Worm (Caenorhabditis elegans) whole organism, late embryonic: ENCODE results near the gene srv-32.

Experiments
- C38D4.7 ChIP-seq: fragments of 200-800 bp; sonication (Bioruptor generic); optimal IDR thresholded peaks from 2 replicates; lab custom pipeline; 2018; ENCODE audit warnings: mild to moderate bottlenecking, missing genetic modification characterization, moderate library complexity, missing compliant biosample characterization
- T23F11.4 ChIP-seq: fragments of 200-800 bp; sonication (Bioruptor generic); optimal IDR thresholded peaks from 2 replicates; lab custom pipeline; 2018; ENCODE audit warnings: mild to moderate bottlenecking, missing genetic modification characterization, missing compliant biosample characterization
- ahr-1 ChIP-seq: sonication (generic microtip); optimal IDR thresholded peaks from 2 replicates; lab custom pipeline; 2016; ENCODE audit warnings: missing genetic modification characterization, missing compliant biosample characterization
- ceh-14 ChIP-seq: sonication (generic microtip); optimal IDR thresholded peaks from 2 replicates; lab custom pipeline; 2016; ENCODE audit warnings: missing genotype, missing genetic modification characterization, missing compliant biosample characterization
- ceh-2 ChIP-seq: sonication (generic microtip); optimal IDR thresholded peaks from 2 replicates; lab custom pipeline; 2016; ENCODE audit warnings: missing genotype, missing genetic modification characterization, missing compliant biosample characterization
- ceh-22 ChIP-seq: sonication (generic microtip); optimal IDR thresholded peaks from 2 replicates; lab custom pipeline; 2017; ENCODE audit warnings: missing biosample characterization, missing genetic modification characterization
- ceh-24 ChIP-seq: sonication (generic microtip); optimal IDR thresholded peaks from 2 replicates; lab custom pipeline; 2016; ENCODE audit warnings: mild to moderate bottlenecking, missing genetic modification characterization, missing compliant biosample characterization
- ceh-30 ChIP-seq: fragments of 150-350 bp; optimal IDR thresholded peaks from 2 replicates; lab custom pipeline; 2014; ENCODE audit warnings: missing biosample characterization, missing genetic modification characterization
- ceh-34 ChIP-seq: sonication (generic microtip); optimal IDR thresholded peaks from 2 replicates; lab custom pipeline; 2016; ENCODE audit warnings: mild to moderate bottlenecking, missing genetic modification characterization, missing compliant biosample characterization
- ceh-45 ChIP-seq: fragments of 200-800 bp; sonication (Bioruptor generic); IDR thresholded peaks from 2 replicates; pipeline ENCODE4 v1.3.6; 2022; ENCODE audit warnings: missing genetic modification reagents, missing genetic modification characterization, missing compliant biosample characterization
- ceh-48 ChIP-seq: sonication (generic microtip); optimal IDR thresholded peaks from 2 replicates; lab custom pipeline; 2016; ENCODE audit warnings: missing genetic modification characterization, inconsistent platforms, missing compliant biosample characterization
- ceh-6 ChIP-seq: fragments of 200-800 bp; sonication (Bioruptor generic); optimal IDR thresholded peaks from 2 replicates; lab custom pipeline; 2018; ENCODE audit warnings: mild to moderate bottlenecking, missing genetic modification characterization, missing compliant biosample characterization
- ceh-9 ChIP-seq: sonication (generic microtip); optimal IDR thresholded peaks from 2 replicates; lab custom pipeline; 2016; ENCODE audit warnings: mild to moderate bottlenecking, missing genetic modification characterization, inconsistent platforms, missing compliant biosample characterization
- che-1 ChIP-seq: sonication (generic microtip); optimal IDR thresholded peaks from 2 replicates; lab custom pipeline; 2016; ENCODE audit warnings: mild to moderate bottlenecking, missing genetic modification characterization, missing compliant biosample characterization
- dmd-4 ChIP-seq: sonication (generic microtip); optimal IDR thresholded peaks from 2 replicates; lab custom pipeline; 2016; ENCODE audit warnings: borderline replicate concordance, missing genetic modification characterization, missing compliant biosample characterization
- elt-2 ChIP-seq: sonication (generic microtip); optimal IDR thresholded peaks from 2 replicates; lab custom pipeline; 2016; ENCODE audit warnings: missing genetic modification reagents, missing genetic modification characterization, missing compliant biosample characterization
- elt-4 ChIP-seq: sonication (generic microtip); optimal IDR thresholded peaks from 2 replicates; lab custom pipeline; 2016; ENCODE audit warnings: missing genetic modification characterization, missing compliant biosample characterization
- fax-1 ChIP-seq: sonication (generic microtip); optimal IDR thresholded peaks from 2 replicates; lab custom pipeline; 2016; ENCODE audit warnings: missing genotype, missing genetic modification characterization, missing compliant biosample characterization
- fkh-10 ChIP-seq: fragments of 150-350 bp; optimal IDR thresholded peaks from 2 replicates; lab custom pipeline; 2014; ENCODE audit warnings: missing biosample characterization, missing genetic modification reagents, missing genetic modification characterization
- fkh-6 ChIP-seq: sonication (generic microtip); optimal IDR thresholded peaks from 2 replicates; lab custom pipeline; 2016; ENCODE audit warnings: missing genetic modification characterization, missing compliant biosample characterization
- hlh-13 ChIP-seq: fragments of 200-800 bp; sonication (Bioruptor generic); optimal IDR thresholded peaks from 2 replicates; lab custom pipeline; 2018; ENCODE audit warnings: mild to moderate bottlenecking, missing genetic modification characterization, missing compliant biosample characterization
- hlh-6 ChIP-seq: sonication (generic microtip); optimal IDR thresholded peaks from 2 replicates; lab custom pipeline; 2016; ENCODE audit warnings: missing genotype, missing genetic modification characterization, missing compliant biosample characterization
- hlh-8 ChIP-seq: sonication (generic microtip); optimal IDR thresholded peaks from 2 replicates; lab custom pipeline; 2016; ENCODE audit warnings: missing genotype, missing genetic modification characterization, missing compliant biosample characterization
- lim-6 ChIP-seq: sonication (generic microtip); optimal IDR thresholded peaks from 2 replicates; lab custom pipeline; 2016; ENCODE audit warnings: missing genetic modification characterization, missing compliant biosample characterization
- mec-3 ChIP-seq: sonication (generic microtip); optimal IDR thresholded peaks from 2 replicates; lab custom pipeline; 2016; ENCODE audit warnings: borderline replicate concordance, missing genetic modification characterization, missing compliant biosample characterization
- nfya-1 ChIP-seq: sonication (generic microtip); optimal IDR thresholded peaks from 2 replicates; lab custom pipeline; 2017; ENCODE audit warnings: missing genetic modification characterization, mild to moderate bottlenecking, missing compliant biosample characterization, antibody characterized with exemption, moderate library complexity
- nhr-11 ChIP-seq: fragments of 150-350 bp; optimal IDR thresholded peaks from 2 replicates; lab custom pipeline; 2014; ENCODE audit warnings: missing biosample characterization, missing genetic modification characterization
- odd-2 ChIP-seq: sonication (generic microtip); optimal IDR thresholded peaks from 2 replicates; lab custom pipeline; 2017; ENCODE audit warnings: antibody characterized with exemption, mild to moderate bottlenecking, missing genetic modification characterization, missing compliant biosample characterization
- pag-3 ChIP-seq: sonication (generic microtip); optimal IDR thresholded peaks from 2 replicates; lab custom pipeline; 2016; ENCODE audit warnings: missing compliant biosample characterization, missing genetic modification characterization, borderline replicate concordance
- pat-9 ChIP-seq: fragments of 200-800 bp; sonication (Bioruptor generic); optimal IDR thresholded peaks from 2 replicates; lab custom pipeline; 2018; ENCODE audit warnings: mild to moderate bottlenecking, missing genetic modification characterization, moderate library complexity, missing compliant biosample characterization
- pax-1 ChIP-seq: fragments of 150-350 bp; optimal IDR thresholded peaks from 2 replicates; lab custom pipeline; 2014; ENCODE audit warnings: missing biosample characterization, missing genetic modification characterization
- pha-2 ChIP-seq: sonication (generic microtip); optimal IDR thresholded peaks from 2 replicates; lab custom pipeline; 2017; ENCODE audit warnings: mild to moderate bottlenecking, missing genetic modification characterization, missing compliant biosample characterization
- pha-4 ChIP-seq: fragments of 150-350 bp; optimal IDR thresholded peaks from 2 replicates; lab custom pipeline; 2018; ENCODE audit warnings: missing biosample characterization, missing genetic modification reagents, missing genetic modification characterization
- pqm-1 ChIP-seq: sonication (generic microtip); optimal IDR thresholded peaks from 2 replicates; lab custom pipeline; 2016; ENCODE audit warnings: missing genetic modification characterization, missing compliant biosample characterization
- pros-1 ChIP-seq: fragments of 150-350 bp; optimal IDR thresholded peaks from 2 replicates; lab custom pipeline; 2014; ENCODE audit warnings: missing biosample characterization, missing genetic modification reagents, missing genetic modification characterization
- sox-2 ChIP-seq: fragments of 200-800 bp; sonication (Bioruptor generic); IDR thresholded peaks from 2 replicates; pipeline ENCODE4 v1.3.6; 2022; ENCODE audit warnings: missing genetic modification reagents, missing genetic modification characterization, missing compliant biosample characterization
- sox-4 ChIP-seq: sonication (generic microtip); optimal IDR thresholded peaks from 2 replicates; lab custom pipeline; 2017; ENCODE audit warnings: mild to moderate bottlenecking, missing genetic modification characterization, inconsistent platforms, missing compliant biosample characterization
- syd-9 ChIP-seq: sonication (generic microtip); optimal IDR thresholded peaks from 2 replicates; lab custom pipeline; 2016; ENCODE audit warnings: mild to moderate bottlenecking, missing genetic modification characterization, moderate library complexity, missing compliant biosample characterization
- tbx-2 ChIP-seq: sonication (generic microtip); optimal IDR thresholded peaks from 2 replicates; lab custom pipeline; 2016; ENCODE audit warnings: missing genetic modification characterization, missing compliant biosample characterization
- tbx-7 ChIP-seq: sonication (generic microtip); optimal IDR thresholded peaks from 2 replicates; lab custom pipeline; 2016; ENCODE audit warnings: missing genotype, missing genetic modification characterization, missing compliant biosample characterization
- ttx-3 ChIP-seq: sonication (generic microtip); optimal IDR thresholded peaks from 2 replicates; lab custom pipeline; 2016; ENCODE audit warnings: missing genetic modification reagents, missing genetic modification characterization, missing compliant biosample characterization
- unc-3 ChIP-seq, 2 experiments: fragments of 200-800 bp in 1 of 2; sonication (Bioruptor generic) in 1 of 2; sonication (generic microtip) in 1 of 2; conservative IDR thresholded peaks in 1 of 2; optimal IDR thresholded peaks in 1 of 2; 2 replicates each; pipeline versions ENCODE4 v1.3.6 to Lab custom; 2016 to 2022; ENCODE audit warnings: missing compliant biosample characterization in 2 of 2, missing genetic modification characterization in 2 of 2, missing genetic modification reagents in 1 of 2
- unc-42 ChIP-seq: sonication (generic microtip); optimal IDR thresholded peaks from 2 replicates; lab custom pipeline; 2016; ENCODE audit warnings: missing genotype, missing genetic modification characterization, missing compliant biosample characterization
- unc-55 ChIP-seq: sonication (generic microtip); optimal IDR thresholded peaks from 2 replicates; lab custom pipeline; 2017; ENCODE audit warnings: missing biosample characterization, missing genetic modification reagents, missing genetic modification characterization
- unc-86 ChIP-seq: sonication (generic microtip); optimal IDR thresholded peaks from 2 replicates; lab custom pipeline; 2016; ENCODE audit warnings: missing genetic modification characterization, missing compliant biosample characterization
- zip-5 ChIP-seq: sonication (generic microtip); optimal IDR thresholded peaks from 2 replicates; lab custom pipeline; 2016; ENCODE audit warnings: missing genetic modification characterization, missing compliant biosample characterization
- ztf-16 ChIP-seq: sonication (generic microtip); optimal IDR thresholded peaks from 2 replicates; lab custom pipeline; 2017; ENCODE audit warnings: missing genetic modification characterization, missing compliant biosample characterization

Gene srv-32

DNA sequence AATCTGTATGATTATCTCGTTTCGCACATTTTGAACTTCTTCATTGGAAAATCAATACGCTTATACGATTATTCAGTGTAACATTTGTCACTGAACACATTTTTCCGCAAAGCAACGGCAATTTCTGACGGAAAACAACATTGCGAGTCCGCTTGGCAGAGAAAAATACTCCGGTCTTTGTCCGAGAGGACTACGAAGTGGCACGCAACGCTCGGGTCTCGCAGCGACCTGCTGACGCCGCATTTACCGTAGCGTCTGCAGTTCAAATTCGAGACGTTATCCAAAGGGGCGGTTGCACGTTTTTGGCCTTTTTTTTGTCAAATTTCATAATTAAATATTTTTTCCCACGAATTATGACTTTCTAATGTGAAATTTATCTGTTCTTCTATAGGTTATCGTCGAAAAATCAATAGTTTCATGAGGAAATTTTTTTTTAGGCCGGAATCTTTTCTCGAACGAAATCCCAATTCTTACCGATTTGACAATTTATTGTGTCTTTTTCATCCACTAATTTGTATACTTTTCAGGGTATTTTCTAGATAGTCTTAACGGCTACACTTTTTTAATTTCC, 41.7 kb upstream of the srv-32 start, which contains the start of gene sqd-1 (continued):
- TF ChIP-seq ceh-2 (tag; lab: Kevin White, UChicago) (peak; percentile 55), elt-2 (peak; percentile 54), zip-5 (tag; lab: Kevin White, UChicago) (no peak), ceh-24 (tag; lab: Kevin White, UChicago) (no peak), lim-6 (tag; lab: Kevin White, UChicago) (no peak), ceh-30 (peak; percentile 16), pat-9 (peak; percentile 31), pqm-1 (tag; lab: Kevin White, UChicago) (no peak), che-1 (tag; lab: Kevin White, UChicago) (peak; percentile 52), ceh-6 (GFP tag; lab: Kevin White, UChicago) (peak; percentile 26), fkh-10 (GFP tag; lab: Kevin White, UChicago) (peak; percentile 28), unc-3 (GFP tag; conservative IDR thresholded peaks at IDR 0.05; lab: Robert Waterston, UW) (no peak), unc-3 (tag; optimal IDR thresholded peaks at IDR 0.05; lab: Kevin White, UChicago) (no peak), ceh-48 (peak; percentile 54), mec-3 (no peak), nfya-1 (tag; lab: Kevin White, UChicago) (peak; percentile 91), hlh-13 (GFP tag; lab: Kevin White, UChicago) (no peak), odd-2 (tag; lab: Kevin White, UChicago) (no peak), hlh-8 (tag; lab: Kevin White, UChicago) (peak; percentile 21), ceh-14 (no peak), sox-4 (peak; percentile 39), unc-42 (tag; lab: Kevin White, UChicago) (peak; percentile 81), ceh-22 (tag; lab: Kevin White, UChicago) (no peak), C38D4.7 (GFP tag; lab: Kevin White, UChicago) (no peak), dmd-4 (no peak), tbx-7 (tag; lab: Kevin White, UChicago) (no peak), pag-3 (tag; lab: Kevin White, UChicago) (no peak), nhr-11 (tag; lab: Kevin White, UChicago) (no peak), pha-2 (tag; lab: Kevin White, UChicago) (no peak), ceh-9 (tag; lab: Kevin White, UChicago) (no peak), tbx-2 (tag; lab: Kevin White, UChicago) (peak; percentile 83)

DNA sequence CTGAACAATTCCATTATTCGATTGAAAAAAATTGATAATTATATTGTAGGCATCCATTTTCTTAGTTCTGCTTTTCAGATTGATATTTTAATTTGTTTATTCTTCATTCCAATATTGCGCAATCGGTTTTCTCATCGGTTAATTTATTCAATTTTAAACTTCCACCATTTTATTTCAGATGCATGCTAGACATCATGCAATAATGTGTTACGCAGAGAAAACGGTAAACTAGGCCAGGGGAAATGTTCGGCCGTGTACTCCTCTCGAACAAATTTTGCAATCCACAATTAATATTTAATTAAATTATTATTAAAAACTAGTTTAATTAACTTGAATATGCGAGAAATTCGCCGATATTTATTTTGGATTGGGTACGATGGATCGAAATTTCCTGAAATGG, 39.6 kb upstream of the srv-32 start, which contains the start of gene Y73B6BL.29:
Gene Y73B6BL.29, plus strand, starts transcription at position 263 of the 400 bp plus-strand sequence.
- TF ChIP-seq tbx-7 (tag; lab: Kevin White, UChicago) (peak; percentile 86), fkh-6 (no peak), hlh-6 (no peak), unc-86 (tag; lab: Kevin White, UChicago) (peak; percentile 12), pax-1 (tag; lab: Kevin White, UChicago) (peak; percentile 63), elt-2 (peak; percentile 58), dmd-4 (no peak), elt-4 (tag; lab: Kevin White, UChicago) (no peak), unc-42 (tag; lab: Kevin White, UChicago) (peak; percentile 82), ahr-1 (tag; lab: Kevin White, UChicago) (no peak), ceh-22 (tag; lab: Kevin White, UChicago) (no peak), pqm-1 (tag; lab: Kevin White, UChicago) (peak; percentile 69), ceh-6 (GFP tag; lab: Kevin White, UChicago) (no peak), ztf-16 (tag; lab: Kevin White, UChicago) (peak; percentile 17), hlh-8 (tag; lab: Kevin White, UChicago) (peak; percentile 86), che-1 (tag; lab: Kevin White, UChicago) (no peak), fax-1 (tag; lab: Kevin White, UChicago) (peak; percentile 75), pag-3 (tag; lab: Kevin White, UChicago) (no peak), ceh-45 (GFP tag; lab: Robert Waterston, UW) (no peak), pha-4 (tag; lab: Kevin White, UChicago) (no peak), odd-2 (tag; lab: Kevin White, UChicago) (no peak), syd-9 (tag; lab: Kevin White, UChicago) (no peak), ttx-3 (tag; lab: Kevin White, UChicago) (peak; percentile 54), ceh-34 (peak; percentile 13), C38D4.7 (GFP tag; lab: Kevin White, UChicago) (no peak), ceh-30 (no peak), sox-2 (GFP tag; lab: Robert Waterston, UW) (no peak), unc-55 (peak; percentile 6), nhr-11 (tag; lab: Kevin White, UChicago) (no peak), pros-1 (tag; lab: Kevin White, UChicago) (no peak), T23F11.4 (GFP tag; lab: Kevin White, UChicago) (no peak), ceh-2 (tag; lab: Kevin White, UChicago) (peak; percentile 92), pat-9 (no peak), unc-3 (GFP tag; conservative IDR thresholded peaks at IDR 0.05; lab: Robert Waterston, UW) (no peak), unc-3 (tag; optimal IDR thresholded peaks at IDR 0.05; lab: Kevin White, UChicago) (peak; percentile 27)
